Fruit fly (Drosophila melanogaster) whole organism, embryonic: ENCODE data around the gene CG10512.

ENCODE experiments used
- Antp ChIP-seq: fragments of 200-800 bp; sonication (Bioruptor generic); optimal IDR thresholded peaks from 3 replicates; lab custom pipeline; 2016; ENCODE audit warnings: missing biosample characterization, missing genetic modification characterization
- Blimp-1 ChIP-seq: fragments of 200-800 bp; sonication (Bioruptor generic); optimal IDR thresholded peaks from 3 replicates; lab custom pipeline; 2018; ENCODE audit warnings: missing biosample characterization, missing genetic modification characterization, mild to moderate bottlenecking, moderate library complexity, missing genetic modification reagents
- CG10366 ChIP-seq: fragments of 200-800 bp; sonication (Bioruptor generic); IDR thresholded peaks from 2 replicates; pipeline ENCODE4 v1.3.6; 2022; ENCODE audit warnings: missing biosample characterization, missing genetic modification characterization
- CG10654 ChIP-seq: fragments of 200-800 bp; sonication (Bioruptor generic); optimal IDR thresholded peaks from 2 replicates; lab custom pipeline; 2016; ENCODE audit warnings: missing biosample characterization, missing genetic modification characterization
- CG12769 ChIP-seq: fragments of 200-800 bp; sonication (Bioruptor generic); optimal IDR thresholded peaks from 2 replicates; lab custom pipeline; 2019; ENCODE audit warnings: missing biosample characterization, mild to moderate bottlenecking, missing genetic modification characterization, moderate library complexity
- CG13775 ChIP-seq: fragments of 200-800 bp; sonication (Bioruptor generic); optimal IDR thresholded peaks from 3 replicates; lab custom pipeline; 2017; ENCODE audit warnings: missing biosample characterization, mild to moderate bottlenecking, missing genetic modification characterization
- CG14860 ChIP-seq: fragments of 200-800 bp; sonication (Bioruptor generic); IDR thresholded peaks from 3 replicates; pipeline ENCODE4 v1.3.6; 2022; ENCODE audit warnings: missing biosample characterization, missing genetic modification characterization; ENCODE audit not compliant: partially characterized antibody
- CG17359 ChIP-seq: fragments of 200-800 bp; sonication (Bioruptor generic); optimal IDR thresholded peaks from 3 replicates; lab custom pipeline; 2018; ENCODE audit warnings: missing biosample characterization, mild to moderate bottlenecking, missing genetic modification characterization, moderate library complexity
- CG17568 ChIP-seq: fragments of 200-800 bp; sonication (Bioruptor generic); optimal IDR thresholded peaks from 2 replicates; lab custom pipeline; 2018; ENCODE audit warnings: missing biosample characterization, mild to moderate bottlenecking, missing genetic modification characterization, moderate library complexity
- CG18764 ChIP-seq: fragments of 200-800 bp; sonication (Bioruptor generic); optimal IDR thresholded peaks from 3 replicates; lab custom pipeline; 2016; ENCODE audit warnings: missing biosample characterization, missing genetic modification characterization
- CG32767 ChIP-seq: fragments of 200-800 bp; sonication (Bioruptor generic); IDR thresholded peaks from 2 replicates; pipeline ENCODE4 v1.3.6; 2022; ENCODE audit warnings: missing biosample characterization, missing genetic modification characterization
- CG32772 ChIP-seq: fragments of 200-800 bp; sonication (Bioruptor generic); IDR thresholded peaks from 2 replicates; pipeline ENCODE4 v1.3.6; 2022; ENCODE audit warnings: missing biosample characterization, missing genetic modification characterization
- CG3847 ChIP-seq: fragments of 200-800 bp; sonication (Bioruptor generic); IDR thresholded peaks from 2 replicates; pipeline ENCODE4 v1.3.6; 2022; ENCODE audit warnings: missing biosample characterization, missing genetic modification characterization
- CG4360 ChIP-seq: fragments of 200-800 bp; sonication (Bioruptor generic); IDR thresholded peaks from 2 replicates; pipeline ENCODE4 v1.3.6; 2022; ENCODE audit warnings: missing biosample characterization, missing genetic modification characterization
- CG4820 ChIP-seq: fragments of 200-800 bp; sonication (Bioruptor generic); optimal IDR thresholded peaks from 3 replicates; lab custom pipeline; 2016; ENCODE audit warnings: missing biosample characterization, missing genetic modification characterization
- CG5180 ChIP-seq: fragments of 200-800 bp; sonication (Bioruptor generic); optimal IDR thresholded peaks from 3 replicates; lab custom pipeline; 2017; ENCODE audit warnings: missing biosample characterization, missing genetic modification characterization, mild to moderate bottlenecking, moderate library complexity, missing genetic modification reagents
- CG5953 ChIP-seq: fragments of 200-800 bp; sonication (Bioruptor generic); IDR thresholded peaks from 2 replicates; pipeline ENCODE4 v1.3.6; 2022; ENCODE audit warnings: missing biosample characterization, missing genetic modification characterization
- CG9437 ChIP-seq: fragments of 200-800 bp; sonication (Bioruptor generic); optimal IDR thresholded peaks from 2 replicates; lab custom pipeline; 2018; ENCODE audit warnings: missing biosample characterization, mild to moderate bottlenecking, missing genetic modification characterization
- CG9817 ChIP-seq: fragments of 200-800 bp; sonication (Bioruptor generic); optimal IDR thresholded peaks from 2 replicates; lab custom pipeline; 2018; ENCODE audit warnings: missing biosample characterization, mild to moderate bottlenecking, missing genetic modification characterization, moderate library complexity
- CG9876 ChIP-seq: fragments of 200-800 bp; sonication (Bioruptor generic); optimal IDR thresholded peaks from 2 replicates; lab custom pipeline; 2016; ENCODE audit warnings: missing biosample characterization, missing genetic modification characterization
- GATAe ChIP-seq: fragments of 200-800 bp; sonication (Bioruptor generic); conservative IDR thresholded peaks from 2 replicates; pipeline ENCODE4 v1.3.6; 2022; ENCODE audit warnings: missing biosample characterization, missing genetic modification characterization
- H15 ChIP-seq: fragments of 200-800 bp; sonication (Bioruptor generic); IDR thresholded peaks from 3 replicates; pipeline ENCODE4 v1.3.6; 2022; ENCODE audit warnings: missing biosample characterization, missing genetic modification characterization
- Hey ChIP-seq: fragments of 200-800 bp; sonication (Bioruptor generic); optimal IDR thresholded peaks from 3 replicates; lab custom pipeline; 2018; ENCODE audit warnings: missing biosample characterization, mild to moderate bottlenecking, missing genetic modification characterization
- Jarid2 ChIP-seq: fragments of 200-800 bp; sonication (Bioruptor generic); optimal IDR thresholded peaks from 3 replicates; lab custom pipeline; 2017; ENCODE audit warnings: mild to moderate bottlenecking, missing biosample characterization, missing genetic modification reagents, missing genetic modification characterization
- Lpt ChIP-seq: fragments of >200 bp; optimal IDR thresholded peaks from 2 replicates; lab custom pipeline; 2018; ENCODE audit warnings: missing biosample characterization, missing genetic modification characterization
- MBD-R2 ChIP-seq: fragments of 200-800 bp; sonication (Bioruptor generic); IDR thresholded peaks from 2 replicates; pipeline ENCODE4 v1.3.6; 2022; ENCODE audit warnings: missing biosample characterization, missing genetic modification characterization
- Mad ChIP-seq: fragments of 200-800 bp; sonication (Bioruptor generic); optimal IDR thresholded peaks from 2 replicates; lab custom pipeline; 2016; ENCODE audit warnings: missing biosample characterization, missing genetic modification characterization
- PHDP ChIP-seq: fragments of 200-800 bp; sonication (Bioruptor generic); optimal IDR thresholded peaks from 3 replicates; lab custom pipeline; 2018; ENCODE audit warnings: missing biosample characterization, mild to moderate bottlenecking, missing genetic modification characterization, moderate library complexity
- Side ChIP-seq: fragments of 200-800 bp; sonication (Bioruptor generic); optimal IDR thresholded peaks from 2 replicates; lab custom pipeline; 2016; ENCODE audit warnings: missing biosample characterization, missing genetic modification characterization
- Sry-β ChIP-seq: fragments of 200-800 bp; sonication (Bioruptor generic); optimal IDR thresholded peaks from 2 replicates; lab custom pipeline; 2018; ENCODE audit warnings: missing biosample characterization, mild to moderate bottlenecking, missing genetic modification characterization, moderate library complexity
- Stat92E ChIP-seq, 3 experiments: fragments of >200 bp in 2 of 3; fragments of 200-800 bp in 1 of 3; sonication (Bioruptor generic) in 1 of 3; optimal IDR thresholded peaks; 2 replicates each; lab custom pipeline; 2017 to 2019; ENCODE audit warnings: missing biosample characterization in 3 of 3, missing genetic modification characterization in 3 of 3, mild to moderate bottlenecking in 1 of 3, moderate library complexity in 1 of 3
- al ChIP-seq: fragments of 200-800 bp; sonication (Bioruptor generic); IDR thresholded peaks from 2 replicates; pipeline ENCODE4 v1.3.6; 2022; ENCODE audit warnings: missing biosample characterization, missing genetic modification characterization
- chn ChIP-seq: fragments of 200-800 bp; sonication (Bioruptor generic); optimal IDR thresholded peaks from 2 replicates; lab custom pipeline; 2016; ENCODE audit warnings: missing biosample characterization, missing genetic modification characterization
- corto ChIP-seq: fragments of 200-800 bp; sonication (Bioruptor generic); optimal IDR thresholded peaks from 2 replicates; lab custom pipeline; 2016; ENCODE audit warnings: missing biosample characterization, mild to moderate bottlenecking, missing genetic modification characterization, moderate library complexity
- crol ChIP-seq: fragments of 200-800 bp; sonication (Bioruptor generic); IDR thresholded peaks from 2 replicates; pipeline ENCODE4 v1.3.6; 2022; ENCODE audit warnings: missing biosample characterization, missing genetic modification characterization
- cwo ChIP-seq: fragments of 200-800 bp; sonication (Bioruptor generic); optimal IDR thresholded peaks from 3 replicates; lab custom pipeline; 2017; ENCODE audit warnings: missing biosample characterization, missing genetic modification characterization, mild to moderate bottlenecking, moderate library complexity, missing genetic modification reagents
- dan ChIP-seq: fragments of 200-800 bp; sonication (Bioruptor generic); IDR thresholded peaks from 2 replicates; pipeline ENCODE4 v1.3.6; 2022; ENCODE audit warnings: missing biosample characterization, missing genetic modification characterization
- fd3F ChIP-seq: fragments of 200-800 bp; sonication (Bioruptor generic); optimal IDR thresholded peaks from 2 replicates; lab custom pipeline; 2018; ENCODE audit warnings: missing biosample characterization, mild to moderate bottlenecking, missing genetic modification characterization, moderate library complexity
- grau ChIP-seq: fragments of 200-800 bp; optimal IDR thresholded peaks from 3 replicates; lab custom pipeline; 2019; ENCODE audit warnings: missing biosample characterization, mild to moderate bottlenecking, missing genetic modification characterization, moderate library complexity
- mam ChIP-seq: fragments of 200-800 bp; sonication (Bioruptor generic); optimal IDR thresholded peaks from 3 replicates; lab custom pipeline; 2016; ENCODE audit warnings: missing biosample characterization, missing genetic modification characterization
- mld ChIP-seq: fragments of 200-800 bp; sonication (Bioruptor generic); IDR thresholded peaks from 3 replicates; pipeline ENCODE4 v1.3.6; 2022; ENCODE audit warnings: missing biosample characterization, missing genetic modification characterization; ENCODE audit not compliant: partially characterized antibody
- nerfin-2 ChIP-seq: fragments of 200-800 bp; sonication (Bioruptor generic); IDR thresholded peaks from 2 replicates; pipeline ENCODE4 v1.3.6; 2022; ENCODE audit warnings: missing biosample characterization, missing genetic modification characterization; ENCODE audit not compliant: partially characterized antibody
- pum ChIP-seq: fragments of 200-800 bp; sonication (Bioruptor generic); optimal IDR thresholded peaks from 2 replicates; lab custom pipeline; 2016; ENCODE audit warnings: missing biosample characterization, missing genetic modification characterization
- sens-2 ChIP-seq: fragments of 200-800 bp; sonication (Bioruptor generic); IDR thresholded peaks from 2 replicates; pipeline ENCODE4 v1.3.6; 2022; ENCODE audit warnings: missing biosample characterization, missing genetic modification characterization
- sob ChIP-seq: fragments of 200-800 bp; sonication (Bioruptor generic); IDR thresholded peaks from 2 replicates; pipeline ENCODE4 v1.3.6; 2022; ENCODE audit warnings: missing biosample characterization, missing genetic modification characterization
- sqz ChIP-seq: fragments of 200-800 bp; sonication (Bioruptor generic); optimal IDR thresholded peaks from 3 replicates; lab custom pipeline; 2018; ENCODE audit warnings: missing biosample characterization, mild to moderate bottlenecking, missing genetic modification characterization
- sug ChIP-seq: fragments of 200-800 bp; optimal IDR thresholded peaks from 2 replicates; lab custom pipeline; 2019; ENCODE audit warnings: missing biosample characterization, mild to moderate bottlenecking, missing genetic modification characterization, moderate library complexity
- tll ChIP-seq, 2 experiments: fragments of 200-800 bp in 1 of 2; fragments of >200 bp in 1 of 2; sonication (Bioruptor generic) in 1 of 2; optimal IDR thresholded peaks; 2 replicates each; lab custom pipeline; 2017 to 2019; ENCODE audit warnings: missing biosample characterization in 2 of 2, missing genetic modification characterization in 2 of 2, mild to moderate bottlenecking in 1 of 2, moderate library complexity in 1 of 2
- unc-4 ChIP-seq: fragments of 200-800 bp; sonication (Bioruptor generic); IDR thresholded peaks from 2 replicates; pipeline ENCODE4 v1.3.6; 2022; ENCODE audit warnings: missing biosample characterization, missing genetic modification characterization; ENCODE audit not compliant: partially characterized antibody
- zen ChIP-seq: fragments of 200-800 bp; sonication (Bioruptor generic); optimal IDR thresholded peaks from 3 replicates; lab custom pipeline; 2018; ENCODE audit warnings: missing biosample characterization, mild to moderate bottlenecking, missing genetic modification characterization, moderate library complexity
- zf30C ChIP-seq: fragments of 200-800 bp; sonication (Bioruptor generic); optimal IDR thresholded peaks from 3 replicates; lab custom pipeline; 2018; ENCODE audit warnings: missing biosample characterization, mild to moderate bottlenecking, missing genetic modification characterization

Gene CG10512

dm6 chr3L:21196563-21196962 is 6.2 kb upstream of the CG10512 start, which contains the start of the genes Targ3 and park (continued):
- TF ChIP-seq zf30C (GFP tag; lab: Kevin White, UChicago) (peak; percentile 90), CG9876 (no peak), crol (GFP tag; lab: Robert Waterston, UW) (no peak), CG9437 (GFP tag; lab: Kevin White, UChicago) (peak; percentile 23), CG4360 (GFP tag; lab: Robert Waterston, UW) (no peak), sug (tag; lab: Kevin White, UChicago) (peak; percentile 7), CG13775 (GFP tag; lab: Kevin White, UChicago) (peak; percentile 2), CG12769 (tag; lab: Kevin White, UChicago) (peak; percentile 57), CG5180 (GFP tag; lab: Kevin White, UChicago) (no peak), CG10366 (peak; percentile 19; the same call in 1 of the 2 replicates), Sry-β (no peak), fd3F (GFP tag; lab: Kevin White, UChicago) (no peak), nerfin-2 (GFP tag; lab: Robert Waterston, UW) (no peak), MBD-R2 (peak; percentile 97), CG4820 (no peak), Lpt (no peak), dan (GFP tag; lab: Robert Waterston, UW) (no peak), Jarid2 (GFP tag; lab: Kevin White, UChicago) (no peak), CG9817 (tag; lab: Kevin White, UChicago) (no peak), zen (no peak), Hey (no peak), Stat92E (GFP tag; optimal IDR thresholded peaks at IDR 0.05; lab: Kevin White, UChicago) (no peak), CG32767 (GFP tag; lab: Robert Waterston, UW) (no peak), chn (GFP tag; lab: Kevin White, UChicago) (no peak), grau (tag; lab: Kevin White, UChicago) (peak; percentile 20), PHDP (tag; lab: Kevin White, UChicago) (peak; percentile 35), CG32772 (no peak), unc-4 (GFP tag; lab: Robert Waterston, UW) (0 out of 2 replicates have a peak, but pooled peaks have one; percentile 29), cwo (GFP tag; lab: Kevin White, UChicago) (no peak), sqz (GFP tag; lab: Kevin White, UChicago) (no peak), CG17568 (GFP tag; lab: Kevin White, UChicago) (no peak), sob (peak; percentile 38; the same call in 1 of the 2 replicates), Mad (peak; percentile 47), Side (GFP tag; lab: Kevin White, UChicago) (no peak), sens-2 (no peak), al (GFP tag; lab: Robert Waterston, UW) (no peak), CG3847 (GFP tag; lab: Robert Waterston, UW) (peak; percentile 65), mld (no peak), CG17359 (no peak), GATAe (GFP tag; lab: Robert Waterston, UW) (no peak), CG18764 (GFP tag; lab: Kevin White, UChicago) (no peak), CG5953 (GFP tag; lab: Robert Waterston, UW) (no peak), CG10654 (GFP tag; lab: Kevin White, UChicago) (no peak), pum (no peak), Antp (GFP tag; lab: Kevin White, UChicago) (peak; percentile 15), CG14860 (no peak), Blimp-1 (no peak), H15 (GFP tag; lab: Robert Waterston, UW) (no peak), tll (GFP tag; optimal IDR thresholded peaks at IDR 0.05; lab: Kevin White, UChicago) (no peak), corto (GFP tag; lab: Kevin White, UChicago) (no peak), mam (peak; percentile 27)
